Fruit fly (Drosophila melanogaster): ENCODE measurements around the gene CG31407.

DNA sequence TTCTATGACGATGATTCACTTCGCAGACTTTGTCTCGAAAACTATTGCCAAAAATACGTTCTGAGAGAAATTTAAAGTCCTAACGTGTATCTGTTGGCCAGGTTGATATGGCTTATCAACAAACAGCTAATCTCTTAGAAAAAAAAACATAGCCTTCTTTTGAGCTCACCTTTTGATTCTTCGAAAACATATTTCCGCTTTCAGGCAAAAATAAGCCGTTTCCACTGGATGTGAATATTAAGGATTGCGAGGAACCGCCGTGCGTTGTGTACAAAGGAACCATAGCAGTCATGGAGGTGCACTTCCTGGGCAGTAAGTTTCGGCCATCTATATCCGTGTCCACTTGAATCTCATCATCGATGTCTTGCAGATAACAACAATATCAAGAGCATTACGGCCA lies 28.6 kb upstream of the CG31407 start:
- TF ChIP-seq CrebA (GFP tag; optimal IDR thresholded peaks at IDR 0.05; ENCODE audit: borderline replicate concordance), result no peak
- no peak for TF ChIP-seq CG32264 (GFP tag; optimal IDR thresholded peaks at IDR 0.05)
- TF ChIP-seq psq (GFP tag; optimal IDR thresholded peaks at IDR 0.05), result no peak
- no peak for TF ChIP-seq brk (GFP tag; optimal IDR thresholded peaks at IDR 0.05)
- no peak for TF ChIP-seq pan (optimal IDR thresholded peaks at IDR 0.05)
- no peak for TF ChIP-seq h (GFP tag; optimal IDR thresholded peaks at IDR 0.05)
- TF ChIP-seq jim (GFP tag; optimal IDR thresholded peaks at IDR 0.05), result no peak
- no peak for TF ChIP-seq N (GFP tag; optimal IDR thresholded peaks at IDR 0.05)
- TF ChIP-seq Hnf4 (GFP tag; optimal IDR thresholded peaks at IDR 0.05), result no peak
- no peak for TF ChIP-seq HLH106 (tag; optimal IDR thresholded peaks at IDR 0.05)
- TF ChIP-seq OdsH (GFP tag; optimal IDR thresholded peaks at IDR 0.05), result no peak
